Fruit fly (Drosophila melanogaster): ENCODE measurements around the gene Uvrag.

- TF ChIP-seq CG8478 (optimal IDR thresholded peaks at IDR 0.05): no peak
- TF ChIP-seq CTCF (optimal IDR thresholded peaks at IDR 0.05): no peak
These were observed 14.0 kb upstream of the Uvrag start for dm6 chr2L:13272541-13272940.
